Worm (Caenorhabditis elegans): ENCODE results near the gene C44C11.6.

- TF ChIP-seq lin-39 (tag; optimal IDR thresholded peaks at IDR 0.05) (no peak), snpc-4 (tag; optimal IDR thresholded peaks at IDR 0.05) (no peak)
These were observed 41.5 kb upstream of the C44C11.6 start, which contains the start of gene sre-50 for ce11 chrII:12303142-12303541.
